Fruit fly (Drosophila melanogaster): ENCODE results near the gene RhoGAP102A.

dm6 chr4:305697-306096, 50.9 kb downstream of the RhoGAP102A start:
- no peak for TF ChIP-seq CG9948 (tag; optimal IDR thresholded peaks at IDR 0.05)
- TF ChIP-seq rn (GFP tag; IDR thresholded peaks at IDR 0.05), result no peak

All from whole organism, pupa.